Fruit fly (Drosophila melanogaster) Kc167 (cell line): ENCODE data around the gene Spg7.

Experiments
- Myc ChIP-seq: fragments of >200 bp; optimal IDR thresholded peaks from 2 replicates; lab custom pipeline; 2017; ENCODE audit warnings: missing external identifiers
- Sin3A ChIP-seq: fragments of >200 bp; optimal IDR thresholded peaks from 2 replicates; lab custom pipeline; 2018; ENCODE audit warnings: missing external identifiers
- h ChIP-seq: fragments of >200 bp; optimal IDR thresholded peaks from 3 replicates; lab custom pipeline; 2018; ENCODE audit warnings: missing external identifiers
- insv ChIP-seq: fragments of >200 bp; optimal IDR thresholded peaks from 3 replicates; lab custom pipeline; 2018; ENCODE audit warnings: missing external identifiers
- psq ChIP-seq: fragments of >200 bp; optimal IDR thresholded peaks from 2 replicates; lab custom pipeline; 2017; ENCODE audit warnings: missing external identifiers
- ttk ChIP-seq: sonication (Bioruptor generic); optimal IDR thresholded peaks from 2 replicates; lab custom pipeline; 2017; ENCODE audit warnings: missing external identifiers

The Spg7 gene

dm6 chrX:2684442-2684841 is 13.6 kb downstream of the Spg7 start:
- TF ChIP-seq Myc (lab: Kevin White, UChicago), result no peak

DNA sequence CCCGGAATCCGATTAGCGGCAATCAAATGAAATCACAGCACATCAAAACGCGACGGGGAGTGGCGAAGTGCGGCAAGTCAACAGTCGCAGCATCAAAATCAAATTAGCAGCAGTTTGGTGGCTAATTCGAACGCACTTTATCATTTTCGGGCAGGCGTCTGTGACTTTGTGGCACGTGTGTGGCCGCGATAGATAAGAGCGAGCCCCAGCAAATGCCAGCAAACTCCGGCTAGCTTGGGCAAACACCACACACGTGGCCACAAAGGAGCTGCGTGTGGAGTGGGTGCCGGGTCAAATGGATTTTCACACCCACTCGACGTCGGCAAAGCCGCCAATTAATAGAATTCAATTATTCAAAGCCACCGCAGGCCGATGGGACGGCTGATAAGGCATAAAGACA is 14.1 kb downstream of the Spg7 start:
- TF ChIP-seq Myc (lab: Kevin White, UChicago) (no peak), psq (lab: Kevin White, UChicago) (no peak), Sin3A (lab: Kevin White, UChicago) (no peak), insv (lab: Kevin White, UChicago) (no peak), h (no peak), ttk (lab: Kevin White, UChicago) (no peak)

DNA sequence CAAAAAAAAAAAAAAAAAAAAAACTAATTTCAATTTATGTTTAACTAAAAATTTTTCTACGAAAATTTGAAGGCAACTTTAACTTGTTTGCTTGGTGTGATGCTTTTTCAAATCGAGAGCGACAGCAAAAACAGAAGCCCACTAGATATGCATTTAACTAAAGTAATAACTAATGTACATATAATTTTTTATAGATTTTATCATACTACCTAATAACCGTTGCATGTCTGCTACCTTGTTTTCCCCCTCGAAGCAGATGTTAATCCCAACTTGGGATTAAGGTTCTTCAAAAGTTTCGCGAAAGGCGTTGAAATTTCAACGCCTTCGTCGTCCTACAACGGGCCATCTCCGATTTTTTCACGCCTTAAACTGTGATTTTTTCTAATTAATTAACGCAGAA is 15.2 kb downstream of the Spg7 start, which contains the start of gene CG2652:
TSS of gene CG2652 (minus strand) at position 101 of the 400 bp plus-strand sequence.
- TF ChIP-seq h (no peak), Myc (lab: Kevin White, UChicago) (no peak), Sin3A (lab: Kevin White, UChicago) (no peak), psq (lab: Kevin White, UChicago) (no peak), ttk (lab: Kevin White, UChicago) (no peak), insv (lab: Kevin White, UChicago) (no peak)

DNA sequence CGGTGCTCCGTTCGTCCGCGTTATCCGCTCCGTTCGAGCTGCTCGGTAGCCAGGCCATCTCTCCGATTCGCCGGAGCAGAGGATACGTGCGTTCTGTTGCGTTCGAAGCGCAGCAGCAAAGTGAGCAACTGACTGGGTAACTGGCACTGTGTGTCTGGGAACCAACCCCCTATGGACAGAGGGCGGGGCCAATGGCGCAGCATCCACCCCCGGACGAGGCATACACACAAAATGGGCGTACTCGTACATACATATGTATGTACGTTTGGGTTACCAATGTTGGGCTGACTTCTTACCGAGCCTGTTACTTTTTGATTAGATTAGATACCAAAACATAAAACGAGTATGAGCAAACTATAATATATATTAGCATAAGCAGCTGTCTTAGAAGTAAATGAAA is 16.4 kb downstream of the Spg7 start, which contains the start of gene HLH3B:
TSS of gene HLH3B (minus strand) at position 123 of the 400 bp plus-strand sequence.
- TF ChIP-seq ttk (lab: Kevin White, UChicago), result no peak
- no peak for TF ChIP-seq insv (lab: Kevin White, UChicago)
- no peak for TF ChIP-seq Sin3A (lab: Kevin White, UChicago)
- no peak for TF ChIP-seq psq (lab: Kevin White, UChicago)
- no peak for TF ChIP-seq h
- TF ChIP-seq Myc (lab: Kevin White, UChicago), result no peak

DNA sequence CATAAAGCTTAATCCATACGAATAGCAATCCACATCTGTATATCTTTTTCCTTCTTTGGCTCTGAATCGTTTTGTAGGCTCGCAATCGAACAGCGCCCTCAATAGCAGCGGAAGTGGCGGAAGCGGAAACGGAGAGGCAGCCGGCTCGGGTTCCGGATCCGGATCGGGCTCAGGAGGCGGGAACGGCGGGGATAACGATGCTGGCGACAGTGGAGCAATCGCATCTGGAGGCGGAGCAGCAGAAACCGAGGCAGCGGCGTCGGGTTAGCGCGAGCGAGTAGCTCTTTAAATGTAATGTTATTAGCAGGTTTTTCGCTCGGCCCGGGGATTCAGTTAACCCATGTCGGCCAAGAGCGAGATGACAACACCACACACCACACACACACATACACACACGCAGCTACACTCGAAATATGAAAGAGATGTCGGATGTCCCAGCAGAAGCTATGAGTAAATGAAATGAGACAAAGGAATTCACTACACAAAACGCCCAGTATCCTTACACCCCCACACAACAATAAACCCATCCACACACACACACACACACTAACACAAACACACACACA is 20.9 kb downstream of the Spg7 start:
- TF ChIP-seq Myc (lab: Kevin White, UChicago), result no peak
- TF ChIP-seq h, result no peak
- TF ChIP-seq insv (lab: Kevin White, UChicago), result no peak
- no peak for TF ChIP-seq psq (lab: Kevin White, UChicago)
- TF ChIP-seq Sin3A (lab: Kevin White, UChicago), result no peak
- no peak for TF ChIP-seq ttk (lab: Kevin White, UChicago)

dm6 chrX:2663416-2663815 is 34.6 kb downstream of the Spg7 start:
- TF ChIP-seq h, result no peak
- no peak for TF ChIP-seq insv (lab: Kevin White, UChicago)

DNA sequence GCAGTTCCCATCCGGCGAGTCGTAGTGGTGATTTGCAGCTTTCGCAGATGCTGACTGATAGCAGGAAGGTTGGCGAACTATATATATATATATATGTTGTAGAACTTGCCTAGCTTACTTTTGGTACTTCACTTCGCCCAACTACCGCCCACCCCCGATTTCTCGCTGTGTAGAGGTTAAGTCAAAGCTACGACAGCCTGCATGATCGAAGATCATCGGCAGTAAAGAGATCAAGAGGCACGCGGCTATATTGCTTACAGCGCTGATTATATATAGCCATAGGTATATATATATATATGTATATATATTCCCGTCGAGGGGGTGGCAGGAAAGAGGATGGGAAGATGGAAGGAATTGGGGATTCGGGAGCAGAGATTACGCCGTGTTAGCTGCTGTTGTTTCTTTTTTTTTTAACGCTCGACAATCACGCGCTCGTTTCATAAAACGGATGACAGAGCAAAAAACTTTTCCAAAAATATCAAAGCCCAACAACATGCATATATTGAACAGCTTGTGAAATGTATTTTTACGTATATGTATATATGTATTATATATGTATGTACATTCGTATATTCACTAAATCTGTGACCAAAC is 35.4 kb downstream of the Spg7 start:
- TF ChIP-seq Myc (lab: Kevin White, UChicago) (no peak), h (no peak), Sin3A (lab: Kevin White, UChicago) (no peak), ttk (lab: Kevin White, UChicago) (no peak), psq (lab: Kevin White, UChicago) (no peak)

DNA sequence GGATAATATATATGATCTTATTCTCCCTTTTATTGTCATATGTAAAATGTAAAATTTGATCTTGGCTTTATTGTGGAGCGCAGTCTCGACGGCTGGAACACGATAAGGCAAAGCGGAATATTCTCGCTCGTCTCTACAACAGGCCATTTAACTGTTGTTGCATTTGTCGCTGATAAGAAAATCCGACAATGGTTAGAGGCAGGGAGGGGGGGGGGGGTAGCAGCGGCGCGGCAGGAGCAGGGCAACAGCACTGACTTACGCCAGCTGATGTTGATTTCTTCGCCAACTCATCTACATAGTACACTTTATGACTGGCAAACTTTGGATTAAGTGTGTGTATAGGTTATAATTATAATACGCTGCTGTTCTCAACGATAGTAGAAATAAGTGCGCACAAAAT is 36.3 kb downstream of the Spg7 start:
- TF ChIP-seq Sin3A (lab: Kevin White, UChicago) (no peak), psq (lab: Kevin White, UChicago) (no peak), insv (lab: Kevin White, UChicago) (no peak), Myc (lab: Kevin White, UChicago) (no peak), h (no peak), ttk (lab: Kevin White, UChicago) (no peak)

DNA sequence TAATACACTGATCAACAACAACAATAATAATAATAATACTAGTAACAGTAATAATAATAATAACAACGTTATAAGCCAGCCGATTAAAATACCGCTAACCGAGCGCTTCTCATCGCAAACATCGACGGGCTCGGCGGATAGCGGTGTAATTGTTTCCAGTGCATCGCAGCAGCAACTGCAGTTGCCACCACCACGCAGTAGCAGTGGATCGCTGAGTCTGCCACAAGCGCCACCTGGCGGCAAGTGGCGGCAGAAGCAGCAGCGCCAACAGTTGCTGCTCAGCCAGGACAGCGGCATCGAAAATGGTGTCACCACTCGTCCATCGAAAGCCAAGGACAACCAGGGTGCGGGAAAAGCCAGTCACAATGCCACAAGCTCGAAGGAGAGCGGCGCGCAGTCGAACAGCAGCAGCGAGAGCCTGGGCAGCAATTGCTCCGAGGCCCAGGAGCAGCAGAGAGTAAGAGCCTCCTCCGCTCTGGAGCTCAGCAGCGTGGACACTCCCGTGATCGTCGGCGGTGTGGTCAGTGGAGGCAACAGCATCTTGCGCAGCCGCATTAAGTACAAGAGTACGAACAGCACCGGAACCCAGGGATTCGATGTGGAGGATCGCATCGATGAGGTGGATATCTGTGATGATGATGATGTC is 38.5 kb downstream of the Spg7 start:
- no peak for TF ChIP-seq ttk (lab: Kevin White, UChicago)
- no peak for TF ChIP-seq Myc (lab: Kevin White, UChicago)
- no peak for TF ChIP-seq h
- TF ChIP-seq insv (lab: Kevin White, UChicago), result no peak
- no peak for TF ChIP-seq psq (lab: Kevin White, UChicago)

DNA sequence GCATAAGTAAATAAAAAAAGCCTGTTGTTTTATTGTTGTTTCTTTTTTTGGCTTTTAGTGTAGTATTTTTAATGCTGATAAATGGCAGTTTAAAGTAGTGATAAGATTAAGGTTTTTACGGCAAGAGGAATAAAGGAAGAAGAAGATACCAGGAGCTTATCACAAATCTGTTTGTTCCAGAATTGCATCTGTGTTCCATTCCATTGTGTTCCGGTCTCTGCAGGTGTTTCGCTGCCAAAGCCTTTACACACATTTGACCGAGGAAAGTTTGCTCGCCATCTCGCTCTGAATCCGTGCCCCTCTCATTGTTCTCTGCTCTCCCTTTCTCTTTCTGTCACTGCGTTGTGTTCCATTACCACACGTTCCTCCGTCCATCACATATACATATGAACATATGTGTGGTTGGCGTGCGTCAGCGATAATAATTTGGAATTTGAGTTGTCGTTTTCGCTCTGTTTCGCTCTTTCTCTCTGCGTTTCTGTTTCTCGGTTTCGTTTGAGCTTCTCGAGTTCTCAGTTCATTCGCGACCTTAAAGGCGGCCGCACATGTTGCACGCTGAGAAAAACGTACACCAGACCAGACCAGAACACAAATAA is 39.7 kb downstream of the Spg7 start:
- no peak for TF ChIP-seq h
- no peak for TF ChIP-seq insv (lab: Kevin White, UChicago)
- TF ChIP-seq ttk (lab: Kevin White, UChicago), result no peak
- TF ChIP-seq Sin3A (lab: Kevin White, UChicago), result no peak
- no peak for TF ChIP-seq psq (lab: Kevin White, UChicago)
- no peak for TF ChIP-seq Myc (lab: Kevin White, UChicago)

- TF ChIP-seq Sin3A (lab: Kevin White, UChicago), result no peak
- no peak for TF ChIP-seq ttk (lab: Kevin White, UChicago)
- TF ChIP-seq insv (lab: Kevin White, UChicago), result no peak
- no peak for TF ChIP-seq Myc (lab: Kevin White, UChicago)
- TF ChIP-seq psq (lab: Kevin White, UChicago), result no peak
- TF ChIP-seq h, result no peak
Observed at dm6 chrX:2657220-2657619, 40.8 kb downstream of the Spg7 start.

dm6 chrX:2655998-2656397 is 42.0 kb downstream of the Spg7 start:
- TF ChIP-seq h (no peak), Myc (lab: Kevin White, UChicago) (no peak), Sin3A (lab: Kevin White, UChicago) (no peak), psq (lab: Kevin White, UChicago) (no peak), ttk (lab: Kevin White, UChicago) (no peak), insv (lab: Kevin White, UChicago) (no peak)
